Fruit fly (Drosophila melanogaster) whole organism, prepupa: ENCODE results near the gene red.

ENCODE experiments used
- Blimp-1 ChIP-seq: fragments of 200-800 bp; sonication (Bioruptor generic); optimal IDR thresholded peaks from 3 replicates; lab custom pipeline; 2017; ENCODE audit warnings: missing biosample characterization, missing genetic modification characterization, mild to moderate bottlenecking, moderate library complexity, missing genetic modification reagents
- CG10631 ChIP-seq: fragments of 200-800 bp; sonication (Bioruptor generic); optimal IDR thresholded peaks from 2 replicates; lab custom pipeline; 2016; ENCODE audit warnings: missing biosample characterization, missing genetic modification characterization
- CG10669 ChIP-seq: fragments of 200-800 bp; sonication (Bioruptor generic); optimal IDR thresholded peaks from 3 replicates; lab custom pipeline; 2018; ENCODE audit warnings: missing biosample characterization, mild to moderate bottlenecking, missing genetic modification characterization, moderate library complexity
- CG11294 ChIP-seq: fragments of 200-800 bp; sonication (Bioruptor generic); IDR thresholded peaks from 2 replicates; pipeline ENCODE4 v1.3.6; 2022; ENCODE audit warnings: missing biosample characterization, missing genetic modification characterization
- CG11902 ChIP-seq: fragments of 200-800 bp; sonication (Bioruptor generic); optimal IDR thresholded peaks from 3 replicates; lab custom pipeline; 2016; ENCODE audit warnings: missing biosample characterization, missing genetic modification characterization
- CG15336 ChIP-seq: fragments of 200-800 bp; sonication (Bioruptor generic); IDR thresholded peaks from 2 replicates; pipeline ENCODE4 v1.3.6; 2022; ENCODE audit warnings: missing biosample characterization, missing genetic modification characterization
- CG1621 ChIP-seq: fragments of 200-800 bp; sonication (Bioruptor generic); optimal IDR thresholded peaks from 3 replicates; lab custom pipeline; 2018; ENCODE audit warnings: missing biosample characterization, mild to moderate bottlenecking, missing genetic modification characterization
- CG3032 ChIP-seq: fragments of 200-800 bp; optimal IDR thresholded peaks from 2 replicates; lab custom pipeline; 2019; ENCODE audit warnings: missing biosample characterization, mild to moderate bottlenecking, missing genetic modification characterization, moderate library complexity
- CG31627 ChIP-seq: fragments of 200-800 bp; sonication (Bioruptor generic); optimal IDR thresholded peaks from 3 replicates; lab custom pipeline; 2016; ENCODE audit warnings: missing biosample characterization, missing genetic modification characterization
- CG32006 ChIP-seq: fragments of 200-800 bp; sonication (Bioruptor generic); optimal IDR thresholded peaks from 3 replicates; lab custom pipeline; 2017; ENCODE audit warnings: missing biosample characterization, mild to moderate bottlenecking, missing genetic modification characterization
- CG3919 ChIP-seq: fragments of 200-800 bp; sonication (Bioruptor generic); optimal IDR thresholded peaks from 3 replicates; lab custom pipeline; 2016; ENCODE audit warnings: missing biosample characterization, missing genetic modification characterization
- CG4318 ChIP-seq: fragments of 200-800 bp; sonication (Bioruptor generic); optimal IDR thresholded peaks from 3 replicates; lab custom pipeline; 2017; ENCODE audit warnings: missing biosample characterization, mild to moderate bottlenecking, missing genetic modification characterization
- CG6163 ChIP-seq: fragments of 200-800 bp; sonication (Bioruptor generic); IDR thresholded peaks from 3 replicates; pipeline ENCODE4 v1.3.6; 2022; ENCODE audit warnings: missing biosample characterization, missing genetic modification characterization
- CG6276 ChIP-seq: fragments of 200-800 bp; sonication (Bioruptor generic); optimal IDR thresholded peaks from 2 replicates; lab custom pipeline; 2017; ENCODE audit warnings: missing biosample characterization, mild to moderate bottlenecking, missing genetic modification characterization
- CG6792 ChIP-seq: fragments of 200-800 bp; sonication (Bioruptor generic); optimal IDR thresholded peaks from 3 replicates; lab custom pipeline; 2016; ENCODE audit warnings: missing biosample characterization, missing genetic modification characterization
- CG6808 ChIP-seq: fragments of 200-800 bp; sonication (Bioruptor generic); optimal IDR thresholded peaks from 3 replicates; lab custom pipeline; 2017; ENCODE audit warnings: missing biosample characterization, missing genetic modification characterization, mild to moderate bottlenecking, moderate library complexity, missing genetic modification reagents
- CG6854 ChIP-seq: fragments of 200-800 bp; sonication (Bioruptor generic); optimal IDR thresholded peaks from 2 replicates; lab custom pipeline; 2017; ENCODE audit warnings: missing biosample characterization, mild to moderate bottlenecking, missing genetic modification characterization
- CG7368 ChIP-seq: fragments of 200-800 bp; sonication (Bioruptor generic); optimal IDR thresholded peaks from 3 replicates; lab custom pipeline; 2016; ENCODE audit warnings: missing biosample characterization, missing genetic modification characterization
- CG8119 ChIP-seq: fragments of 200-800 bp; sonication (Bioruptor generic); IDR thresholded peaks from 3 replicates; pipeline ENCODE4 v1.3.6; 2022; ENCODE audit warnings: missing biosample characterization, missing genetic modification characterization
- CG8632 ChIP-seq: fragments of 200-800 bp; sonication (Bioruptor generic); optimal IDR thresholded peaks from 3 replicates; lab custom pipeline; 2016; ENCODE audit warnings: missing biosample characterization, missing genetic modification characterization
- CG9139 ChIP-seq: fragments of 200-800 bp; sonication (Bioruptor generic); optimal IDR thresholded peaks from 3 replicates; lab custom pipeline; 2017; ENCODE audit warnings: missing biosample characterization, mild to moderate bottlenecking, missing genetic modification characterization
- Eip75B ChIP-seq: fragments of 200-800 bp; sonication (Bioruptor generic); optimal IDR thresholded peaks from 3 replicates; lab custom pipeline; 2016; ENCODE audit warnings: missing biosample characterization, missing genetic modification characterization
- Eip78C ChIP-seq: fragments of 200-800 bp; sonication (Bioruptor generic); peaks from one replicate; lab custom pipeline; 2016; ENCODE audit warnings: missing biosample characterization, missing genetic modification characterization
- Eip93F ChIP-seq: fragments of 200-800 bp; sonication (Bioruptor generic); optimal IDR thresholded peaks from 2 replicates; lab custom pipeline; 2016; ENCODE audit warnings: missing biosample characterization, mild to moderate bottlenecking, missing genetic modification characterization
- Ets21C ChIP-seq: fragments of 200-800 bp; sonication (Bioruptor generic); optimal IDR thresholded peaks from 3 replicates; lab custom pipeline; 2016; ENCODE audit warnings: missing biosample characterization, missing genetic modification characterization
- Ets96B ChIP-seq: fragments of 200-800 bp; optimal IDR thresholded peaks from 2 replicates; lab custom pipeline; 2019; ENCODE audit warnings: missing biosample characterization, mild to moderate bottlenecking, missing genetic modification characterization, moderate library complexity
- Gug ChIP-seq: fragments of 200-800 bp; sonication (Bioruptor generic); IDR thresholded peaks from 2 replicates; pipeline ENCODE4 v1.3.6; 2022; ENCODE audit warnings: missing biosample characterization, missing genetic modification characterization
- Hr4 ChIP-seq: fragments of 200-800 bp; sonication (Bioruptor generic); optimal IDR thresholded peaks from 3 replicates; lab custom pipeline; 2016; ENCODE audit warnings: missing biosample characterization, missing genetic modification characterization
- Lpt ChIP-seq: fragments of 200-800 bp; sonication (Bioruptor generic); optimal IDR thresholded peaks from 3 replicates; lab custom pipeline; 2016; ENCODE audit warnings: missing biosample characterization, missing genetic modification characterization
- Met ChIP-seq: fragments of 200-800 bp; sonication (Bioruptor generic); optimal IDR thresholded peaks from 3 replicates; lab custom pipeline; 2016; ENCODE audit warnings: missing biosample characterization, missing genetic modification characterization
- OdsH ChIP-seq: fragments of 200-800 bp; sonication (Bioruptor generic); optimal IDR thresholded peaks from 3 replicates; lab custom pipeline; 2016; ENCODE audit warnings: missing biosample characterization, missing genetic modification characterization
- Smox ChIP-seq: fragments of 200-800 bp; sonication (Bioruptor generic); optimal IDR thresholded peaks from 3 replicates; lab custom pipeline; 2016; ENCODE audit warnings: missing biosample characterization, missing genetic modification characterization
- Sox102F ChIP-seq: fragments of 200-800 bp; sonication (Bioruptor generic); optimal IDR thresholded peaks from 2 replicates; lab custom pipeline; 2016; ENCODE audit warnings: missing biosample characterization, mild to moderate bottlenecking, missing genetic modification characterization
- Sox15 ChIP-seq: fragments of 200-800 bp; sonication (Bioruptor generic); optimal IDR thresholded peaks from 3 replicates; lab custom pipeline; 2016; ENCODE audit warnings: missing biosample characterization, missing genetic modification characterization
- achi ChIP-seq: fragments of 200-800 bp; sonication (Bioruptor generic); optimal IDR thresholded peaks from 3 replicates; lab custom pipeline; 2016; ENCODE audit warnings: missing biosample characterization, missing genetic modification characterization
- acj6 ChIP-seq: fragments of 200-800 bp; sonication (Bioruptor generic); optimal IDR thresholded peaks from 3 replicates; lab custom pipeline; 2016; ENCODE audit warnings: missing biosample characterization, missing genetic modification characterization
- cyc ChIP-seq: fragments of 200-800 bp; sonication (Bioruptor generic); optimal IDR thresholded peaks from 3 replicates; lab custom pipeline; 2016; ENCODE audit warnings: missing biosample characterization, missing genetic modification characterization
- dac ChIP-seq: fragments of 200-800 bp; sonication (Bioruptor generic); optimal IDR thresholded peaks from 2 replicates; lab custom pipeline; 2017; ENCODE audit warnings: missing biosample characterization, mild to moderate bottlenecking, missing genetic modification characterization
- dsx ChIP-seq: fragments of 200-800 bp; optimal IDR thresholded peaks from 3 replicates; lab custom pipeline; 2019; ENCODE audit warnings: missing biosample characterization, mild to moderate bottlenecking, missing genetic modification characterization, moderate library complexity; ENCODE audit not compliant: poor library complexity, severe bottlenecking
- esn ChIP-seq: fragments of 200-800 bp; sonication (Bioruptor generic); optimal IDR thresholded peaks from 2 replicates; lab custom pipeline; 2016; ENCODE audit warnings: missing biosample characterization, mild to moderate bottlenecking, missing genetic modification characterization, moderate library complexity
- fd85E ChIP-seq: fragments of 200-800 bp; sonication (Bioruptor generic); optimal IDR thresholded peaks from 3 replicates; lab custom pipeline; 2016; ENCODE audit warnings: missing biosample characterization, missing genetic modification characterization
- fkh ChIP-seq: fragments of 200-800 bp; sonication (Bioruptor generic); optimal IDR thresholded peaks from 3 replicates; lab custom pipeline; 2017; ENCODE audit warnings: missing biosample characterization, mild to moderate bottlenecking, missing genetic modification characterization, moderate library complexity
- lz ChIP-seq: fragments of 200-800 bp; sonication (Bioruptor generic); optimal IDR thresholded peaks from 3 replicates; lab custom pipeline; 2016; ENCODE audit warnings: missing biosample characterization, missing genetic modification characterization
- net ChIP-seq: fragments of 200-800 bp; sonication (Bioruptor generic); optimal IDR thresholded peaks from 3 replicates; lab custom pipeline; 2016; ENCODE audit warnings: missing biosample characterization, missing genetic modification characterization
- salr ChIP-seq, 2 experiments: fragments of 200-800 bp; sonication (Bioruptor generic); optimal IDR thresholded peaks; 3 replicates each; lab custom pipeline; 2016 to 2018; ENCODE audit warnings: missing biosample characterization in 2 of 2, missing genetic modification characterization in 2 of 2, mild to moderate bottlenecking in 1 of 2
- ss ChIP-seq, 2 experiments: fragments of 200-800 bp; sonication (Bioruptor generic); optimal IDR thresholded peaks; 2 replicates in 1 of 2; 3 replicates in 1 of 2; lab custom pipeline; 2017 to 2018; ENCODE audit warnings: mild to moderate bottlenecking in 2 of 2, missing biosample characterization in 2 of 2, missing genetic modification characterization in 2 of 2, moderate library complexity in 1 of 2
- svp ChIP-seq: fragments of 200-800 bp; sonication (Bioruptor generic); peaks from one replicate; lab custom pipeline; 2016; ENCODE audit warnings: missing biosample characterization, missing genetic modification characterization
- topi ChIP-seq: fragments of 200-800 bp; sonication (Bioruptor generic); optimal IDR thresholded peaks from 3 replicates; lab custom pipeline; 2016; ENCODE audit warnings: missing biosample characterization, missing genetic modification characterization
- vri ChIP-seq: fragments of 200-800 bp; sonication (Bioruptor generic); optimal IDR thresholded peaks from 3 replicates; lab custom pipeline; 2016; ENCODE audit warnings: missing biosample characterization, mild to moderate bottlenecking, missing genetic modification characterization

The red gene

DNA sequence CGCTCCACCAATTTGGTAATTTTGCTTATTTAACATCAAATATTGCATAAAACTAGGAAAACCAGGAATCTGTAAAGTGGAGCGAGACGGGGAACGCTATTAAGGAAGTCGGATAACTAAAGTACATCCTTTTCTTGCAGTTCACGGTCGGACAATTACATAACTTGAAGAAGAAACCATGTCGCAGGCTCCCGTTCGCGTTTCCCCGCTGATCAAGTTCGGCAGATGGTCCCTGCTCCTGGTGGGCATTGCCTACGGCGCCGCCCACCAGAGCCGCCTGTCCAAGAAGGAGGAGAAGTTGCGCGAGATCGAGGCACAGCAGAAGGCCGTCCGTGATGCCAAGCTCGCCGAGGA lies 38.2 kb downstream of the red start:
- TF ChIP-seq CG6163 (GFP tag; lab: Robert Waterston, UW), result no peak
- TF ChIP-seq, all 60 proteins: peak for 0

dm6 chr3R:14327472-14328104 lies 38.7 kb downstream of the red start, which contains the start of gene spn-B:
Gene spn-B (plus strand): TSS chr3R:14328051.
- no peak for TF ChIP-seq svp
- peak; percentile 66 for TF ChIP-seq Ets21C (GFP tag; lab: Kevin White, UChicago)
- peak; percentile 54 for TF ChIP-seq Sox15 (GFP tag; lab: Kevin White, UChicago)
- peak; percentile 75 for TF ChIP-seq OdsH (GFP tag; lab: Kevin White, UChicago)
- TF ChIP-seq CG9139 (GFP tag; lab: Kevin White, UChicago), result no peak
- peak; percentile 37 for TF ChIP-seq CG11902 (GFP tag; lab: Kevin White, UChicago)
- peak; percentile 73 for TF ChIP-seq Ets96B (tag; lab: Kevin White, UChicago)
- peak; percentile 74 for TF ChIP-seq CG8632
- TF ChIP-seq CG3032, result peak; percentile 65
- TF ChIP-seq achi (GFP tag; lab: Kevin White, UChicago), result peak; percentile 78
- no peak for TF ChIP-seq CG6276 (GFP tag; lab: Kevin White, UChicago)
- peak; percentile 88 for TF ChIP-seq Met (GFP tag; lab: Kevin White, UChicago)
- TF ChIP-seq Eip75B (GFP tag; lab: Kevin White, UChicago), result peak; percentile 86
- TF ChIP-seq topi (GFP tag; lab: Kevin White, UChicago), result peak; percentile 83
- TF ChIP-seq cyc (GFP tag; lab: Kevin White, UChicago), result peak; percentile 73
- peak; percentile 83 for TF ChIP-seq CG3919 (GFP tag; lab: Kevin White, UChicago)
- peak; percentile 72 for TF ChIP-seq CG10669 (GFP tag; lab: Kevin White, UChicago)
- TF ChIP-seq Blimp-1 (GFP tag; lab: Kevin White, UChicago), result peak; percentile 58
- TF ChIP-seq Gug, result peak; percentile 59; the same call in 1 of the 2 replicates
- peak; percentile 81 for TF ChIP-seq CG8119
- peak; percentile 80 for TF ChIP-seq vri (GFP tag; lab: Kevin White, UChicago)
- peak; percentile 77 for TF ChIP-seq CG31627 (GFP tag; lab: Kevin White, UChicago)
- peak; percentile 8 to 44 for TF ChIP-seq salr (GFP tag; optimal IDR thresholded peaks at IDR 0.05; lab: Kevin White, UChicago)
- TF ChIP-seq CG6808 (GFP tag; lab: Kevin White, UChicago), result peak; percentile 75
- peak; percentile 82 for TF ChIP-seq CG15336
- TF ChIP-seq CG6792, result peak; percentile 80
- peak; percentile 86 for TF ChIP-seq Smox (GFP tag; lab: Kevin White, UChicago)
- TF ChIP-seq lz (GFP tag; lab: Kevin White, UChicago), result peak; percentile 85
- peak; percentile 54 to 75 for TF ChIP-seq ss (GFP tag; optimal IDR thresholded peaks at IDR 0.05; lab: Kevin White, UChicago)
- TF ChIP-seq CG7368 (GFP tag; lab: Kevin White, UChicago), result peak; percentile 63
- no peak for TF ChIP-seq fd85E (GFP tag; lab: Kevin White, UChicago)
- TF ChIP-seq CG1621 (tag; lab: Kevin White, UChicago), result peak; percentile 70
- peak; percentile 73 for TF ChIP-seq CG32006 (GFP tag; lab: Kevin White, UChicago)
- peak; percentile 89 for TF ChIP-seq esn
- peak; percentile 87 for TF ChIP-seq Sox102F (GFP tag; lab: Kevin White, UChicago)
- TF ChIP-seq CG4318 (GFP tag; lab: Kevin White, UChicago), result no peak
- TF ChIP-seq CG6854 (GFP tag; lab: Kevin White, UChicago), result no peak
- peak; percentile 71; the same call in 2 of the 3 replicates for TF ChIP-seq CG6163 (GFP tag; lab: Robert Waterston, UW)
- peak; percentile 59 for TF ChIP-seq dsx
- TF ChIP-seq Hr4, result peak; percentile 86
- peak; percentile 71 for TF ChIP-seq CG10631
- TF ChIP-seq CG11294, result no peak; the same call in 1 of the 2 replicates
- peak; percentile 73 for TF ChIP-seq acj6 (GFP tag; lab: Kevin White, UChicago)
- peak; percentile 79 for TF ChIP-seq net (GFP tag; lab: Kevin White, UChicago)
- no peak for TF ChIP-seq Eip93F (GFP tag; lab: Kevin White, UChicago)
- peak; percentile 62 for TF ChIP-seq Lpt
- TF ChIP-seq Eip78C (GFP tag; lab: Kevin White, UChicago), result peak; percentile 95
- peak; percentile 75 for TF ChIP-seq fkh (GFP tag; lab: Kevin White, UChicago)
- no peak for TF ChIP-seq dac (GFP tag; lab: Kevin White, UChicago)
